Fruit fly (Drosophila melanogaster) whole organism, embryonic: ENCODE measurements around the gene CG7366.

Experiments used
- Abd-B ChIP-seq: fragments of 200-800 bp; sonication (Bioruptor generic); optimal IDR thresholded peaks from 2 replicates; lab custom pipeline; 2018; ENCODE audit warnings: missing biosample characterization, mild to moderate bottlenecking, missing genetic modification characterization, moderate library complexity
- CG10209 ChIP-seq: fragments of 200-800 bp; sonication (Bioruptor generic); optimal IDR thresholded peaks from 3 replicates; lab custom pipeline; 2017; ENCODE audit warnings: missing biosample characterization, mild to moderate bottlenecking, missing genetic modification characterization, missing genetic modification reagents
- CG10543 ChIP-seq: fragments of 200-800 bp; sonication (Bioruptor generic); optimal IDR thresholded peaks from 3 replicates; lab custom pipeline; 2017; ENCODE audit warnings: missing biosample characterization, mild to moderate bottlenecking, missing genetic modification characterization, moderate library complexity
- CG12155 ChIP-seq: fragments of 200-800 bp; sonication (Bioruptor generic); optimal IDR thresholded peaks from 3 replicates; lab custom pipeline; 2016; ENCODE audit warnings: missing biosample characterization, missing genetic modification characterization
- CG14050 ChIP-seq: fragments of 200-800 bp; sonication (Bioruptor generic); IDR thresholded peaks from 3 replicates; pipeline ENCODE4 v1.3.6; 2022; ENCODE audit warnings: missing biosample characterization, missing genetic modification characterization
- CG14965 ChIP-seq: fragments of 200-800 bp; sonication (Bioruptor generic); optimal IDR thresholded peaks from 2 replicates; lab custom pipeline; 2016; ENCODE audit warnings: missing biosample characterization, missing genetic modification characterization, borderline replicate concordance
- CG1603 ChIP-seq: fragments of 200-800 bp; sonication (Bioruptor generic); optimal IDR thresholded peaks from 2 replicates; lab custom pipeline; 2019; ENCODE audit warnings: missing biosample characterization, mild to moderate bottlenecking, missing genetic modification characterization, moderate library complexity
- CG16779 ChIP-seq: fragments of 200-800 bp; sonication (Bioruptor generic); IDR thresholded peaks from 2 replicates; pipeline ENCODE4 v1.3.6; 2022; ENCODE audit warnings: missing biosample characterization, missing genetic modification characterization
- CG16813 ChIP-seq: fragments of 200-800 bp; sonication (Bioruptor generic); IDR thresholded peaks from 3 replicates; pipeline ENCODE4 v1.3.6; 2022; ENCODE audit warnings: missing biosample characterization, missing genetic modification characterization; ENCODE audit not compliant: partially characterized antibody
- CG1832 ChIP-seq: fragments of 200-800 bp; sonication (Bioruptor generic); optimal IDR thresholded peaks from 2 replicates; lab custom pipeline; 2017; ENCODE audit warnings: missing biosample characterization, mild to moderate bottlenecking, missing genetic modification characterization, inconsistent platforms
- CG32532 ChIP-seq: fragments of 200-800 bp; sonication (Bioruptor generic); IDR thresholded peaks from 2 replicates; pipeline ENCODE4 v1.3.6; 2022; ENCODE audit warnings: missing biosample characterization, missing genetic modification characterization
- CG4404 ChIP-seq: fragments of 200-800 bp; sonication (Bioruptor generic); IDR thresholded peaks from 2 replicates; pipeline ENCODE4 v1.3.6; 2022; ENCODE audit warnings: missing biosample characterization, missing genetic modification characterization
- CG6654 ChIP-seq: fragments of 200-800 bp; sonication (Bioruptor generic); optimal IDR thresholded peaks from 2 replicates; lab custom pipeline; 2017; ENCODE audit warnings: missing biosample characterization, mild to moderate bottlenecking, missing genetic modification characterization
- CG8924 ChIP-seq: fragments of 200-800 bp; optimal IDR thresholded peaks from 3 replicates; lab custom pipeline; 2019; ENCODE audit warnings: missing biosample characterization, mild to moderate bottlenecking, missing genetic modification characterization, moderate library complexity
- CG9609 ChIP-seq: fragments of 200-800 bp; sonication (Bioruptor generic); optimal IDR thresholded peaks from 3 replicates; lab custom pipeline; 2016; ENCODE audit warnings: missing biosample characterization, missing genetic modification characterization
- CHES-1-like ChIP-seq: fragments of 200-800 bp; sonication (Bioruptor generic); optimal IDR thresholded peaks from 2 replicates; lab custom pipeline; 2016; ENCODE audit warnings: missing biosample characterization, missing genetic modification characterization
- Dref ChIP-seq: fragments of 200-800 bp; sonication (Bioruptor generic); IDR thresholded peaks from 2 replicates; pipeline ENCODE4 v1.3.6; 2022; ENCODE audit warnings: missing biosample characterization, missing genetic modification characterization
- Drgx ChIP-seq: fragments of 200-800 bp; sonication (Bioruptor generic); IDR thresholded peaks from 2 replicates; pipeline ENCODE4 v1.3.6; 2022; ENCODE audit warnings: missing biosample characterization, missing genetic modification characterization
- Eip74EF ChIP-seq, 2 experiments: fragments of 200-800 bp in 1 of 2; fragments of >200 bp in 1 of 2; sonication (Bioruptor generic) in 1 of 2; optimal IDR thresholded peaks; 2 replicates each; lab custom pipeline; 2017 to 2019; ENCODE audit warnings: missing biosample characterization in 2 of 2, missing genetic modification characterization in 2 of 2, mild to moderate bottlenecking in 1 of 2, moderate library complexity in 1 of 2
- HLHmδ ChIP-seq: fragments of 200-800 bp; sonication (Bioruptor generic); optimal IDR thresholded peaks from 2 replicates; lab custom pipeline; 2018; ENCODE audit warnings: missing biosample characterization, mild to moderate bottlenecking, missing genetic modification characterization, moderate library complexity
- Lhr ChIP-seq: fragments of 200-800 bp; sonication (Bioruptor generic); optimal IDR thresholded peaks from 3 replicates; lab custom pipeline; 2017; ENCODE audit warnings: mild to moderate bottlenecking, missing biosample characterization, missing genetic modification reagents, missing genetic modification characterization
- NK7.1 ChIP-seq: fragments of 200-800 bp; sonication (Bioruptor generic); optimal IDR thresholded peaks from 3 replicates; lab custom pipeline; 2016; ENCODE audit warnings: missing biosample characterization, missing genetic modification characterization
- Neu2 ChIP-seq: fragments of 200-800 bp; sonication (Bioruptor generic); optimal IDR thresholded peaks from 3 replicates; lab custom pipeline; 2016; ENCODE audit warnings: missing biosample characterization, missing genetic modification characterization, borderline replicate concordance
- Oaz ChIP-seq: fragments of 200-800 bp; sonication (Bioruptor generic); IDR thresholded peaks from 2 replicates; pipeline ENCODE4 v1.3.6; 2022; ENCODE audit warnings: missing biosample characterization, missing genetic modification characterization
- Rfx ChIP-seq: fragments of 200-800 bp; sonication (Bioruptor generic); IDR thresholded peaks from 2 replicates; pipeline ENCODE4 v1.3.6; 2022; ENCODE audit warnings: missing biosample characterization, missing genetic modification characterization
- Ssrp ChIP-seq: fragments of 200-800 bp; sonication (Bioruptor generic); optimal IDR thresholded peaks from 2 replicates; lab custom pipeline; 2018; ENCODE audit warnings: missing biosample characterization, mild to moderate bottlenecking, missing genetic modification characterization, moderate library complexity
- bowl ChIP-seq: fragments of 200-800 bp; sonication (Bioruptor generic); IDR thresholded peaks from 2 replicates; pipeline ENCODE4 v1.3.6; 2022; ENCODE audit warnings: missing biosample characterization, missing genetic modification characterization
- cad ChIP-seq: fragments of >200 bp; optimal IDR thresholded peaks from 2 replicates; lab custom pipeline; 2017; ENCODE audit warnings: missing biosample characterization, missing genetic modification characterization
- crc ChIP-seq: fragments of 200-800 bp; sonication (Bioruptor generic); optimal IDR thresholded peaks from 2 replicates; lab custom pipeline; 2016; ENCODE audit warnings: missing biosample characterization, missing genetic modification characterization
- crol ChIP-seq: fragments of 200-800 bp; sonication (Bioruptor generic); IDR thresholded peaks from 2 replicates; pipeline ENCODE4 v1.3.6; 2022; ENCODE audit warnings: missing biosample characterization, missing genetic modification characterization
- dan ChIP-seq: fragments of 200-800 bp; sonication (Bioruptor generic); IDR thresholded peaks from 2 replicates; pipeline ENCODE4 v1.3.6; 2022; ENCODE audit warnings: missing biosample characterization, missing genetic modification characterization
- danr ChIP-seq: fragments of 200-800 bp; sonication (Bioruptor generic); IDR thresholded peaks from 2 replicates; pipeline ENCODE4 v1.3.6; 2022; ENCODE audit warnings: missing biosample characterization, missing genetic modification characterization
- dmrt11E ChIP-seq: fragments of 200-800 bp; sonication (Bioruptor generic); optimal IDR thresholded peaks from 3 replicates; lab custom pipeline; 2018; ENCODE audit warnings: missing biosample characterization, mild to moderate bottlenecking, missing genetic modification characterization, moderate library complexity
- grn ChIP-seq: fragments of 200-800 bp; sonication (Bioruptor generic); optimal IDR thresholded peaks from 3 replicates; lab custom pipeline; 2017; ENCODE audit warnings: missing biosample characterization, missing genetic modification characterization
- gro ChIP-seq: fragments of 200-800 bp; sonication (Bioruptor generic); optimal IDR thresholded peaks from 2 replicates; lab custom pipeline; 2016; ENCODE audit warnings: missing biosample characterization, missing genetic modification characterization
- klu ChIP-seq: fragments of 200-800 bp; sonication (Bioruptor generic); IDR thresholded peaks from 2 replicates; pipeline ENCODE4 v1.3.6; 2022; ENCODE audit warnings: missing biosample characterization, missing genetic modification characterization
- kni ChIP-seq: fragments of 200-800 bp; sonication (Bioruptor generic); optimal IDR thresholded peaks from 3 replicates; lab custom pipeline; 2017; ENCODE audit warnings: mild to moderate bottlenecking, missing biosample characterization, missing genetic modification reagents, missing genetic modification characterization
- knrl ChIP-seq: fragments of 200-800 bp; sonication (Bioruptor generic); IDR thresholded peaks from 3 replicates; pipeline ENCODE4 v1.3.6; 2022; ENCODE audit warnings: missing biosample characterization, missing genetic modification characterization; ENCODE audit not compliant: partially characterized antibody
- nom ChIP-seq: fragments of 200-800 bp; sonication (Bioruptor generic); optimal IDR thresholded peaks from 2 replicates; lab custom pipeline; 2017; ENCODE audit warnings: missing biosample characterization, missing genetic modification characterization, mild to moderate bottlenecking, moderate library complexity, missing genetic modification reagents
- pfk ChIP-seq: fragments of 200-800 bp; sonication (Bioruptor generic); optimal IDR thresholded peaks from 2 replicates; lab custom pipeline; 2018; ENCODE audit warnings: missing biosample characterization, mild to moderate bottlenecking, missing genetic modification characterization, moderate library complexity
- pnt ChIP-seq: fragments of 200-800 bp; sonication (Bioruptor generic); optimal IDR thresholded peaks from 3 replicates; lab custom pipeline; 2016; ENCODE audit warnings: missing biosample characterization, missing genetic modification characterization
- sens ChIP-seq: fragments of 200-800 bp; sonication (Bioruptor generic); peaks from one replicate; lab custom pipeline; 2016; ENCODE audit warnings: missing biosample characterization, missing genetic modification characterization
- shn ChIP-seq: fragments of 200-800 bp; sonication (Bioruptor generic); optimal IDR thresholded peaks from 3 replicates; lab custom pipeline; 2016; ENCODE audit warnings: missing biosample characterization, missing genetic modification characterization
- sisA ChIP-seq: fragments of 200-800 bp; sonication (Bioruptor generic); IDR thresholded peaks from 2 replicates; pipeline ENCODE4 v1.3.6; 2022; ENCODE audit warnings: missing biosample characterization, missing genetic modification characterization
- tio ChIP-seq: fragments of 200-800 bp; sonication (Bioruptor generic); optimal IDR thresholded peaks from 2 replicates; lab custom pipeline; 2017; ENCODE audit warnings: missing biosample characterization, missing genetic modification characterization, inconsistent platforms
- trem ChIP-seq: fragments of 200-800 bp; optimal IDR thresholded peaks from 3 replicates; lab custom pipeline; 2019; ENCODE audit warnings: missing biosample characterization, mild to moderate bottlenecking, missing genetic modification characterization, moderate library complexity
- ttk ChIP-seq: fragments of 200-800 bp; sonication (Bioruptor generic); IDR thresholded peaks from 2 replicates; pipeline ENCODE4 v2.1.2; 2022; ENCODE audit warnings: missing biosample characterization, missing genetic modification characterization
- yki ChIP-seq: fragments of >200 bp; optimal IDR thresholded peaks from 3 replicates; lab custom pipeline; 2018
- zen ChIP-seq: fragments of 200-800 bp; sonication (Bioruptor generic); optimal IDR thresholded peaks from 3 replicates; lab custom pipeline; 2018; ENCODE audit warnings: missing biosample characterization, mild to moderate bottlenecking, missing genetic modification characterization, moderate library complexity

CG7366 gene

dm6 chr3L:8186627-8187396 lies 15.4 kb downstream of the CG7366 start, which contains the start of the genes ERR and Atg18a (continued):
- TF ChIP-seq dmrt11E: peak; percentile 74
- peak; percentile 85 for TF ChIP-seq knrl
- peak; percentile 74 for TF ChIP-seq zen (tag; lab: Kevin White, UChicago)
- TF ChIP-seq CG32532 (GFP tag; lab: Robert Waterston, UW): peak; percentile 90
- TF ChIP-seq sisA: peak; percentile 91
- TF ChIP-seq CG16779 (GFP tag; lab: Robert Waterston, UW): peak; percentile 76; the same call in 1 of the 2 replicates
- peak; percentile 82 for TF ChIP-seq shn (GFP tag; lab: Kevin White, UChicago)
- TF ChIP-seq bowl (GFP tag; lab: Robert Waterston, UW): no peak
- no peak for TF ChIP-seq pfk (GFP tag; lab: Kevin White, UChicago)
- peak; percentile 83 for TF ChIP-seq trem
- peak; percentile 92 for TF ChIP-seq CG10543 (GFP tag; lab: Kevin White, UChicago)
- TF ChIP-seq CG14965 (GFP tag; lab: Kevin White, UChicago): no peak
- peak; percentile 74 for TF ChIP-seq CG10209 (GFP tag; lab: Kevin White, UChicago)
- peak; percentile 88 for TF ChIP-seq Ssrp (tag; lab: Kevin White, UChicago)
- no peak for TF ChIP-seq Neu2 (GFP tag; lab: Kevin White, UChicago)
- TF ChIP-seq danr (GFP tag; lab: Robert Waterston, UW): peak; percentile 79; the same call in 1 of the 2 replicates
- no peak for TF ChIP-seq HLHmδ (GFP tag; lab: Kevin White, UChicago)
- peak; percentile 82 for TF ChIP-seq CG8924 (tag; lab: Kevin White, UChicago)
- peak; percentile 93 for TF ChIP-seq CG4404 (GFP tag; lab: Robert Waterston, UW)
- no peak for TF ChIP-seq tio
- TF ChIP-seq sens: peak; percentile 93
- no peak for TF ChIP-seq grn (GFP tag; lab: Kevin White, UChicago)
- peak; percentile 79 for TF ChIP-seq pnt (GFP tag; lab: Kevin White, UChicago)
- TF ChIP-seq kni (GFP tag; lab: Kevin White, UChicago): peak; percentile 90
- peak; percentile 79 for TF ChIP-seq CHES-1-like
- peak; percentile 66 for TF ChIP-seq gro (GFP tag; lab: Kevin White, UChicago)
- TF ChIP-seq ttk (GFP tag; lab: Robert Waterston, UW): peak; percentile 81
- TF ChIP-seq Abd-B (GFP tag; lab: Kevin White, UChicago): peak; percentile 92
- no peak for TF ChIP-seq yki (lab: Kevin White, UChicago)
- TF ChIP-seq CG1832 (GFP tag; lab: Kevin White, UChicago): peak; percentile 23
- peak; percentile 36 for TF ChIP-seq crc
- peak; percentile 52 for TF ChIP-seq NK7.1
- TF ChIP-seq Dref: peak; percentile 48; the same call in 1 of the 2 replicates
- TF ChIP-seq klu: peak; percentile 93
- peak; percentile 84 for TF ChIP-seq Drgx (GFP tag; lab: Robert Waterston, UW)
- TF ChIP-seq Oaz (GFP tag; lab: Robert Waterston, UW): peak; percentile 80
- TF ChIP-seq CG1603: peak; percentile 72
- peak; percentile 82 for TF ChIP-seq Lhr (GFP tag; lab: Kevin White, UChicago)
- TF ChIP-seq crol (GFP tag; lab: Robert Waterston, UW): no peak
- TF ChIP-seq CG16813 (GFP tag; lab: Robert Waterston, UW): peak; percentile 71
- peak; percentile 76 for TF ChIP-seq CG9609
- TF ChIP-seq cad (GFP tag; lab: Kevin White, UChicago): no peak
- TF ChIP-seq nom: no peak
- TF ChIP-seq CG12155 (GFP tag; lab: Kevin White, UChicago): peak; percentile 90
- TF ChIP-seq CG6654 (GFP tag; lab: Kevin White, UChicago): peak; percentile 32
- TF ChIP-seq CG14050: peak; percentile 70
- peak; percentile 78 for TF ChIP-seq dan (GFP tag; lab: Robert Waterston, UW)
- no peak for TF ChIP-seq Eip74EF (GFP tag; optimal IDR thresholded peaks at IDR 0.05; lab: Kevin White, UChicago)
- peak; percentile 94 for TF ChIP-seq Rfx
